Fruit fly (Drosophila melanogaster): ENCODE results near the gene cindr.

The cindr gene

dm6 chr3R:30876136-30876683 lies 67.8 kb downstream of the cindr start, which contains the start of gene CG15546:
CG15546 (minus strand) TSS chr3R:30876186.
- TF ChIP-seq CG15336 (GFP tag; IDR thresholded peaks at IDR 0.05): peak; percentile 73
- TF ChIP-seq OdsH (GFP tag; optimal IDR thresholded peaks at IDR 0.05): peak; percentile 24
- TF ChIP-seq CG4318 (GFP tag; optimal IDR thresholded peaks at IDR 0.05): no peak
- no peak for TF ChIP-seq Eip93F (GFP tag; optimal IDR thresholded peaks at IDR 0.05)
- TF ChIP-seq ss (GFP tag; optimal IDR thresholded peaks at IDR 0.05): no peak
- TF ChIP-seq pdm3 (GFP tag; optimal IDR thresholded peaks at IDR 0.05): peak; percentile 26
- peak; percentile 42 for TF ChIP-seq CG32006 (GFP tag; optimal IDR thresholded peaks at IDR 0.05)
- TF ChIP-seq eg (GFP tag; IDR thresholded peaks at IDR 0.05): peak; percentile 82
- TF ChIP-seq CG6163 (GFP tag; IDR thresholded peaks at IDR 0.05): peak; percentile 71; the same call in 2 of the 3 replicates
- TF ChIP-seq CG7368 (GFP tag; optimal IDR thresholded peaks at IDR 0.05): no peak
- TF ChIP-seq CG10631 (GFP tag; optimal IDR thresholded peaks at IDR 0.05): no peak
- no peak for TF ChIP-seq Ets96B (tag; optimal IDR thresholded peaks at IDR 0.05)
- peak; percentile 10 for TF ChIP-seq Smox (GFP tag; optimal IDR thresholded peaks at IDR 0.05)
- TF ChIP-seq CG6276 (GFP tag; optimal IDR thresholded peaks at IDR 0.05): no peak
- TF ChIP-seq CG6808 (GFP tag; optimal IDR thresholded peaks at IDR 0.05): no peak
- TF ChIP-seq lz (GFP tag; optimal IDR thresholded peaks at IDR 0.05): peak; percentile 0
- no peak for TF ChIP-seq cyc (GFP tag; optimal IDR thresholded peaks at IDR 0.05)
- peak; percentile 50; the same call in 1 of the 2 replicates for TF ChIP-seq Gug (GFP tag; IDR thresholded peaks at IDR 0.05)
- TF ChIP-seq CG3919 (GFP tag; optimal IDR thresholded peaks at IDR 0.05): peak; percentile 2
- TF ChIP-seq Sox15 (GFP tag; optimal IDR thresholded peaks at IDR 0.05): no peak
- TF ChIP-seq CG8119 (GFP tag; IDR thresholded peaks at IDR 0.05): peak; percentile 53
- TF ChIP-seq CG31627 (GFP tag; optimal IDR thresholded peaks at IDR 0.05): peak; percentile 37
- peak; percentile 75; the same call in 1 of the 2 replicates for TF ChIP-seq CG11294 (GFP tag; IDR thresholded peaks at IDR 0.05)
- peak; percentile 28 for TF ChIP-seq Hr39 (GFP tag; optimal IDR thresholded peaks at IDR 0.05)
- TF ChIP-seq topi (GFP tag; optimal IDR thresholded peaks at IDR 0.05): peak; percentile 21
- TF ChIP-seq Lpt (GFP tag; optimal IDR thresholded peaks at IDR 0.05): no peak
- peak; percentile 44 for TF ChIP-seq Eip78C (GFP tag)
- no peak for TF ChIP-seq CG16779 (tag; optimal IDR thresholded peaks at IDR 0.05)
- peak; percentile 18 for TF ChIP-seq net (GFP tag; optimal IDR thresholded peaks at IDR 0.05)
- peak; percentile 34 for TF ChIP-seq svp (GFP tag)
- TF ChIP-seq esn (GFP tag; optimal IDR thresholded peaks at IDR 0.05): peak; percentile 2
- TF ChIP-seq Hr38 (GFP tag; optimal IDR thresholded peaks at IDR 0.05): no peak
- no peak for TF ChIP-seq CG3032 (tag; optimal IDR thresholded peaks at IDR 0.05)
- TF ChIP-seq dac (GFP tag; optimal IDR thresholded peaks at IDR 0.05): no peak
